Worm (Caenorhabditis elegans) whole organism, mixed stage, embryonic: ENCODE measurements around the gene F35B3.4.

Experiments used
- bed-3 ChIP-seq: fragments of 200-800 bp; sonication (Bioruptor generic); optimal IDR thresholded peaks from 3 replicates; lab custom pipeline; 2018; ENCODE audit warnings: mild to moderate bottlenecking, missing genetic modification characterization, moderate library complexity, missing compliant biosample characterization
- blmp-1 ChIP-seq: fragments of 150-350 bp; optimal IDR thresholded peaks from 2 replicates; lab custom pipeline; 2014; ENCODE audit warnings: missing biosample characterization, missing genetic modification characterization
- ceh-39 ChIP-seq: fragments of 150-350 bp; optimal IDR thresholded peaks from 2 replicates; lab custom pipeline; 2014; ENCODE audit warnings: missing biosample characterization, missing genetic modification characterization
- ceh-43 ChIP-seq: fragments of 200-800 bp; sonication (Bioruptor generic); optimal IDR thresholded peaks from 2 replicates; lab custom pipeline; 2018; ENCODE audit warnings: mild to moderate bottlenecking, missing genetic modification characterization, moderate library complexity, missing compliant biosample characterization
- ceh-83 ChIP-seq: fragments of 200-800 bp; sonication (Bioruptor generic); optimal IDR thresholded peaks from 2 replicates; lab custom pipeline; 2018; ENCODE audit warnings: mild to moderate bottlenecking, missing genetic modification characterization, missing compliant biosample characterization
- cnd-1 ChIP-seq: fragments of 200-800 bp; sonication (Bioruptor generic); optimal IDR thresholded peaks from 2 replicates; lab custom pipeline; 2018; ENCODE audit warnings: mild to moderate bottlenecking, missing genetic modification characterization, missing compliant biosample characterization
- drap-1 ChIP-seq: fragments of 200-800 bp; sonication (Bioruptor generic); optimal IDR thresholded peaks from 3 replicates; lab custom pipeline; 2018; ENCODE audit warnings: mild to moderate bottlenecking, missing genetic modification characterization, missing compliant biosample characterization
- elt-1 ChIP-seq: sonication (generic microtip); optimal IDR thresholded peaks from 2 replicates; lab custom pipeline; 2017; ENCODE audit warnings: missing genetic modification characterization, mild to moderate bottlenecking, missing compliant biosample characterization, antibody characterized with exemption, moderate library complexity, borderline replicate concordance; ENCODE audit not compliant: insufficient read depth
- elt-3 ChIP-seq: fragments of 150-350 bp; optimal IDR thresholded peaks from 2 replicates; lab custom pipeline; 2014; ENCODE audit warnings: missing biosample characterization, missing genetic modification characterization
- flh-1 ChIP-seq: fragments of 200-800 bp; sonication (Bioruptor generic); optimal IDR thresholded peaks from 2 replicates; lab custom pipeline; 2018; ENCODE audit warnings: mild to moderate bottlenecking, missing genetic modification characterization, moderate library complexity, missing compliant biosample characterization
- ham-2 ChIP-seq: fragments of 200-800 bp; sonication (Bioruptor generic); optimal IDR thresholded peaks from 2 replicates; lab custom pipeline; 2018; ENCODE audit warnings: mild to moderate bottlenecking, missing genetic modification characterization, missing compliant biosample characterization
- hlh-1 ChIP-seq: fragments of 150-350 bp; optimal IDR thresholded peaks from 2 replicates; lab custom pipeline; 2014; ENCODE audit warnings: missing biosample characterization, missing genetic modification reagents, missing genetic modification characterization
- lin-13 ChIP-seq: fragments of 150-350 bp; optimal IDR thresholded peaks from 2 replicates; lab custom pipeline; 2014; ENCODE audit warnings: missing biosample characterization, missing genetic modification characterization
- lin-32 ChIP-seq: fragments of 200-800 bp; sonication (Bioruptor generic); optimal IDR thresholded peaks from 2 replicates; lab custom pipeline; 2018; ENCODE audit warnings: mild to moderate bottlenecking, missing genetic modification characterization, missing compliant biosample characterization
- lsy-2 ChIP-seq: fragments of 150-350 bp; optimal IDR thresholded peaks from 2 replicates; lab custom pipeline; 2014; ENCODE audit warnings: missing biosample characterization, missing genetic modification characterization
- mep-1 ChIP-seq: fragments of 150-350 bp; optimal IDR thresholded peaks from 2 replicates; lab custom pipeline; 2017; ENCODE audit warnings: missing biosample characterization, missing genetic modification reagents, missing genetic modification characterization, inconsistent platforms
- nhr-2 ChIP-seq: fragments of 150-350 bp; optimal IDR thresholded peaks from 2 replicates; lab custom pipeline; 2014; ENCODE audit warnings: missing biosample characterization, missing genetic modification characterization
- nhr-28 ChIP-seq: fragments of 150-350 bp; optimal IDR thresholded peaks from 2 replicates; lab custom pipeline; 2014; ENCODE audit warnings: missing biosample characterization, missing genetic modification characterization
- nhr-76 ChIP-seq: sonication (generic microtip); optimal IDR thresholded peaks from 2 replicates; lab custom pipeline; 2017; ENCODE audit warnings: missing biosample characterization, missing genetic modification characterization
- pha-4 ChIP-seq: fragments of 150-350 bp; optimal IDR thresholded peaks from 2 replicates; lab custom pipeline; 2018; ENCODE audit warnings: missing biosample characterization, missing genetic modification reagents, missing genetic modification characterization
- sem-2 ChIP-seq: fragments of 200-800 bp; sonication (Bioruptor generic); optimal IDR thresholded peaks from 2 replicates; lab custom pipeline; 2018; ENCODE audit warnings: mild to moderate bottlenecking, missing genetic modification characterization, missing compliant biosample characterization
- snpc-4 ChIP-seq: fragments of 150-350 bp; optimal IDR thresholded peaks from 2 replicates; lab custom pipeline; 2014; ENCODE audit warnings: missing biosample characterization, missing genetic modification characterization
- sptf-1 ChIP-seq: sonication (generic microtip); optimal IDR thresholded peaks from 2 replicates; lab custom pipeline; 2017; ENCODE audit warnings: mild to moderate bottlenecking, missing genetic modification characterization, moderate library complexity, missing compliant biosample characterization
- unc-120 ChIP-seq: sonication (generic microtip); optimal IDR thresholded peaks from 2 replicates; lab custom pipeline; 2017; ENCODE audit warnings: missing genetic modification characterization, missing compliant biosample characterization; ENCODE audit not compliant: poor library complexity, severe bottlenecking
- unc-62 ChIP-seq: fragments of 150-350 bp; optimal IDR thresholded peaks from 2 replicates; lab custom pipeline; 2014; ENCODE audit warnings: missing biosample characterization, missing genetic modification reagents, missing genetic modification characterization
- zip-8 ChIP-seq: fragments of 150-350 bp; optimal IDR thresholded peaks from 2 replicates; lab custom pipeline; 2014; ENCODE audit warnings: missing biosample characterization, missing genetic modification characterization
- ztf-11 ChIP-seq: fragments of 150-350 bp; optimal IDR thresholded peaks from 2 replicates; lab custom pipeline; 2014; ENCODE audit warnings: missing biosample characterization, missing genetic modification characterization

Gene F35B3.4

DNA sequence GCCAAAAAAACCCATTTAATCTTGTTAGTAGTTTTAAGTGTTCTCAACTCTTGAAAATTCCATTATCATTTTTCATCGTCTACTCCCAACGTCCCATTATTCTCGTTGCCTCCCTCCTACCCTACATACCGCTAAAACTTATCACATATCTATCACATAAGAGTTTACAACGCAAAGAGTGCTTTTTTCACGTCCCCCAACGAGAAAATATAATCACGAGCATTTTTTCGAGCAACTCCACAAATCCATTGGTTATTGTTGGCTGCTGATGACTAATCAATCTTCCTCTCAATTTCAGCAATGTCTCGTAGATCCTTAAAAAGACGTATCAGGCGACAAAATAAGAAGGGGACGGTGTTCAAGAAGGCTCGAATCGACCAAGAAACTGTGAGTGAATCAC is 42.5 kb downstream of the F35B3.4 start, which contains the start of gene mbl-1:
Gene mbl-1, plus strand, starts transcription at position 301 of the 400 bp plus-strand sequence.
- no peak for TF ChIP-seq mep-1
- no peak for TF ChIP-seq ceh-43 (GFP tag; lab: Kevin White, UChicago)
- no peak for TF ChIP-seq flh-1 (GFP tag; lab: Kevin White, UChicago)
- no peak for TF ChIP-seq ham-2 (GFP tag; lab: Kevin White, UChicago)
- TF ChIP-seq unc-62 (GFP tag; lab: Kevin White, UChicago), result no peak
- no peak for TF ChIP-seq nhr-76 (tag; lab: Kevin White, UChicago)
- TF ChIP-seq blmp-1 (tag; lab: Kevin White, UChicago), result no peak
- TF ChIP-seq ceh-83 (GFP tag; lab: Kevin White, UChicago), result no peak
- TF ChIP-seq ztf-11 (tag; lab: Kevin White, UChicago), result no peak
- no peak for TF ChIP-seq bed-3 (GFP tag; lab: Kevin White, UChicago)
- TF ChIP-seq nhr-28 (tag; lab: Kevin White, UChicago), result no peak
- TF ChIP-seq hlh-1, result no peak
- TF ChIP-seq sptf-1 (tag; lab: Kevin White, UChicago), result no peak
- no peak for TF ChIP-seq elt-1 (tag; lab: Kevin White, UChicago)
- no peak for TF ChIP-seq cnd-1 (tag; lab: Kevin White, UChicago)
- TF ChIP-seq lin-32 (GFP tag; lab: Kevin White, UChicago), result no peak
- no peak for TF ChIP-seq sem-2
- TF ChIP-seq snpc-4 (tag; lab: Kevin White, UChicago), result no peak
- TF ChIP-seq ceh-39 (tag; lab: Kevin White, UChicago), result no peak
- no peak for TF ChIP-seq unc-120
- TF ChIP-seq, all 35 proteins: peak for 0

DNA sequence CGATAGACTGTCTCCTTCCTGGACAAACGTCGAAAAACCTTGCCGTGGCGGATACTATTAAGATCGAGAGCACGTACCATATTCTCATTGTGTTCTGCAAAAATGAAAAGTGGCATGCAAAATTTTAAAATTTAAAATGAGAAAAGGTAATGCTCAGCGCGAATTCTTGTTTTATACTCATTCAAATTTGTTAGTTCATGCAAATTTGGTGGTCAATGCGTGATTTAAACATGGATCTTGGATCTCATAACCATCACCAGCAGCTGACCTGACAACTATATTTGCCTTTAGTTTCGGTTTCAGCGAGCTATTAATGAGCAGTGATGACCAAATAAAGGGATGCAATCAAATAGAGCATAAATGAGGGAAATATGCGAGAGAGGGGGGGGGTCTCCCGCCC is 44.7 kb downstream of the F35B3.4 start, which contains the start of gene F52G3.5:
Gene F52G3.5, minus strand, starts transcription at position 101 of the 400 bp plus-strand sequence.
- TF ChIP-seq snpc-4 (tag; lab: Kevin White, UChicago), result no peak
- TF ChIP-seq lsy-2, result no peak
- no peak for TF ChIP-seq drap-1 (GFP tag; lab: Kevin White, UChicago)
- TF ChIP-seq ceh-39 (tag; lab: Kevin White, UChicago), result no peak
- no peak for TF ChIP-seq bed-3 (GFP tag; lab: Kevin White, UChicago)
- no peak for TF ChIP-seq nhr-2 (tag; lab: Kevin White, UChicago)
- TF ChIP-seq pha-4, result no peak
- no peak for TF ChIP-seq ham-2 (GFP tag; lab: Kevin White, UChicago)
- TF ChIP-seq ztf-11 (tag; lab: Kevin White, UChicago), result no peak
- TF ChIP-seq ceh-83 (GFP tag; lab: Kevin White, UChicago), result no peak
- no peak for TF ChIP-seq zip-8 (tag; lab: Kevin White, UChicago)
- TF ChIP-seq lin-13 (tag; lab: Kevin White, UChicago), result no peak
- no peak for TF ChIP-seq hlh-1
- TF ChIP-seq elt-3 (tag; lab: Kevin White, UChicago), result no peak
- TF ChIP-seq ceh-43 (GFP tag; lab: Kevin White, UChicago), result no peak
